Fruit fly (Drosophila melanogaster): ENCODE results near the gene CG8997.
A peak's percentile ranks its signal among the peaks of the same experiment; 100 is the strongest.

The CG8997 gene

dm6 chr2L:13807959-13808358 lies 37.2 kb downstream of the CG8997 start:
- peak; percentile 2 for TF ChIP-seq cwo (GFP tag; optimal IDR thresholded peaks at IDR 0.05)
- no peak for TF ChIP-seq CG17612 (GFP tag; IDR thresholded peaks at IDR 0.05)
- TF ChIP-seq sens (GFP tag), result peak; percentile 62

dm6 chr2L:13807097-13807496 lies 38.0 kb downstream of the CG8997 start:
- TF ChIP-seq Med (GFP tag), result peak; percentile 36
- peak; percentile 60 for TF ChIP-seq sens (GFP tag)
- no peak for TF ChIP-seq kay (GFP tag; optimal IDR thresholded peaks at IDR 0.05)

dm6 chr2L:13805170-13805569 lies 40.0 kb downstream of the CG8997 start:
- TF ChIP-seq cwo (GFP tag; optimal IDR thresholded peaks at IDR 0.05), result peak; percentile 3
- TF ChIP-seq CG11695 (GFP tag; IDR thresholded peaks at IDR 0.05), result no peak
- no peak for TF ChIP-seq Opbp (GFP tag; IDR thresholded peaks at IDR 0.05; ENCODE audit: partially characterized antibody)
- TF ChIP-seq CG5180 (GFP tag; optimal IDR thresholded peaks at IDR 0.05), result no peak
- peak; percentile 25 for TF ChIP-seq grn (GFP tag; optimal IDR thresholded peaks at IDR 0.05)
- no peak for TF ChIP-seq GATAe (GFP tag; conservative IDR thresholded peaks at IDR 0.05)
- TF ChIP-seq disco-r (GFP tag; optimal IDR thresholded peaks at IDR 0.05), result no peak
- peak; percentile 27 for TF ChIP-seq sug (tag; optimal IDR thresholded peaks at IDR 0.05)
- TF ChIP-seq en (GFP tag; optimal IDR thresholded peaks at IDR 0.05), result no peak
- peak; percentile 25 for TF ChIP-seq exex (tag; optimal IDR thresholded peaks at IDR 0.05)

dm6 chr2L:13804561-13805067 lies 40.5 kb downstream of the CG8997 start:
- TF ChIP-seq CG11695 (GFP tag; IDR thresholded peaks at IDR 0.05) (no peak), CG13123 (GFP tag; optimal IDR thresholded peaks at IDR 0.05) (no peak), nerfin-1 (tag; optimal IDR thresholded peaks at IDR 0.05) (no peak), Fer3 (tag; optimal IDR thresholded peaks at IDR 0.05) (no peak), vvl (GFP tag; IDR thresholded peaks at IDR 0.05) (peak; percentile 65), CG17361 (GFP tag; IDR thresholded peaks at IDR 0.05) (no peak), Usf (GFP tag; optimal IDR thresholded peaks at IDR 0.05) (no peak), Doc2 (GFP tag; IDR thresholded peaks at IDR 0.05) (no peak), ind (GFP tag; optimal IDR thresholded peaks at IDR 0.05) (no peak), dati (GFP tag; IDR thresholded peaks at IDR 0.05) (0 out of 2 replicates have a peak, but pooled peaks have one; percentile 22), crol (GFP tag; IDR thresholded peaks at IDR 0.05) (peak; percentile 20; the same call in 1 of the 2 replicates), cwo (GFP tag; optimal IDR thresholded peaks at IDR 0.05) (peak; percentile 89), CG32767 (GFP tag; IDR thresholded peaks at IDR 0.05) (no peak), NFAT (GFP tag; IDR thresholded peaks at IDR 0.05) (no peak), Med (GFP tag) (peak; percentile 11), Abd-B (GFP tag; optimal IDR thresholded peaks at IDR 0.05) (no peak), CG31224 (GFP tag; IDR thresholded peaks at IDR 0.05) (0 out of 2 replicates have a peak, but pooled peaks have one; percentile 7), mirr (GFP tag; optimal IDR thresholded peaks at IDR 0.05) (no peak), jing (GFP tag; optimal IDR thresholded peaks at IDR 0.05) (no peak), CG17186 (GFP tag; optimal IDR thresholded peaks at IDR 0.05) (no peak), CG3407 (GFP tag; optimal IDR thresholded peaks at IDR 0.05) (no peak), H2.0 (GFP tag; IDR thresholded peaks at IDR 0.05) (no peak), HmgZ (tag; optimal IDR thresholded peaks at IDR 0.05) (no peak), nom (GFP tag; optimal IDR thresholded peaks at IDR 0.05) (peak; percentile 60), CG1603 (tag; optimal IDR thresholded peaks at IDR 0.05) (no peak), PHDP (tag; optimal IDR thresholded peaks at IDR 0.05) (no peak), CG13296 (GFP tag; optimal IDR thresholded peaks at IDR 0.05) (no peak), onecut (GFP tag; IDR thresholded peaks at IDR 0.05) (peak; percentile 46; the same call in 1 of the 2 replicates), dm (GFP tag; optimal IDR thresholded peaks at IDR 0.05) (no peak), Pdp1 (GFP tag; optimal IDR thresholded peaks at IDR 0.05) (peak in 1 of 2 experiments; percentile 56), twi (tag; optimal IDR thresholded peaks at IDR 0.05) (no peak), CG12769 (tag; optimal IDR thresholded peaks at IDR 0.05) (peak; percentile 74), CG30403 (GFP tag; optimal IDR thresholded peaks at IDR 0.05) (no peak), ftz-f1 (GFP tag; optimal IDR thresholded peaks at IDR 0.05) (peak; percentile 14), eyg (GFP tag; optimal IDR thresholded peaks at IDR 0.05) (no peak)
